Worm (Caenorhabditis elegans) whole organism, L2 larva: ENCODE results near the gene fax-1.

Experiments used
- C34F6.9 ChIP-seq: fragments of 150-350 bp; optimal IDR thresholded peaks from 2 replicates; lab custom pipeline; 2014; ENCODE audit warnings: missing biosample characterization, missing genetic modification characterization
- F13H6.1 ChIP-seq: sonication (generic microtip); optimal IDR thresholded peaks from 2 replicates; lab custom pipeline; 2016; ENCODE audit warnings: missing genetic modification characterization, missing compliant biosample characterization
- R02D3.7 ChIP-seq: fragments of 150-350 bp; optimal IDR thresholded peaks from 2 replicates; lab custom pipeline; 2014; ENCODE audit warnings: missing biosample characterization, missing genetic modification characterization
- Y55F3AM.14 ChIP-seq: fragments of 200-800 bp; sonication (Bioruptor generic); optimal IDR thresholded peaks from 2 replicates; lab custom pipeline; 2018; ENCODE audit warnings: mild to moderate bottlenecking, missing genetic modification characterization, missing compliant biosample characterization
- alr-1 ChIP-seq: fragments of 150-350 bp; optimal IDR thresholded peaks from 2 replicates; lab custom pipeline; 2014; ENCODE audit warnings: missing biosample characterization, missing genetic modification characterization
- ama-1 ChIP-seq: fragments of 150-350 bp; optimal IDR thresholded peaks from 2 replicates; lab custom pipeline; 2018; ENCODE audit warnings: inconsistent platforms
- blmp-1 ChIP-seq: sonication (generic microtip); optimal IDR thresholded peaks from 2 replicates; lab custom pipeline; 2017; ENCODE audit warnings: missing genetic modification characterization, mild to moderate bottlenecking, missing compliant biosample characterization, antibody characterized with exemption, moderate library complexity; ENCODE audit not compliant: insufficient read depth
- crh-2 ChIP-seq: sonication (generic microtip); optimal IDR thresholded peaks from 2 replicates; lab custom pipeline; 2017; ENCODE audit warnings: missing biosample characterization, missing genetic modification characterization
- dmd-4 ChIP-seq: sonication (generic microtip); optimal IDR thresholded peaks from 2 replicates; lab custom pipeline; 2017; ENCODE audit warnings: missing biosample characterization, missing genetic modification characterization
- elt-1 ChIP-seq: fragments of 150-350 bp; optimal IDR thresholded peaks from 2 replicates; lab custom pipeline; 2014; ENCODE audit warnings: missing biosample characterization, missing genetic modification characterization
- elt-3 ChIP-seq: sonication (generic microtip); optimal IDR thresholded peaks from 2 replicates; lab custom pipeline; 2017; ENCODE audit warnings: missing biosample characterization, missing genetic modification characterization
- fos-1 ChIP-seq: fragments of 150-350 bp; optimal IDR thresholded peaks from 2 replicates; lab custom pipeline; 2014; ENCODE audit warnings: missing biosample characterization, missing genetic modification characterization
- mab-5 ChIP-seq: fragments of 150-350 bp; optimal IDR thresholded peaks from 2 replicates; lab custom pipeline; 2014; ENCODE audit warnings: missing biosample characterization, missing genetic modification characterization
- mbf-1 ChIP-seq: sonication (generic microtip); optimal IDR thresholded peaks from 2 replicates; lab custom pipeline; 2017; ENCODE audit warnings: missing biosample characterization, missing genetic modification characterization
- mdl-1 ChIP-seq, 2 experiments: fragments of 150-350 bp in 1 of 2; sonication (generic microtip) in 1 of 2; optimal IDR thresholded peaks; 2 replicates each; lab custom pipeline; 2017; ENCODE audit warnings: missing biosample characterization in 2 of 2, missing genetic modification characterization in 2 of 2
- nhr-11 ChIP-seq: fragments of 150-350 bp; optimal IDR thresholded peaks from 2 replicates; lab custom pipeline; 2014; ENCODE audit warnings: missing biosample characterization, missing genetic modification characterization
- nhr-12 ChIP-seq: fragments of 150-350 bp; optimal IDR thresholded peaks from 2 replicates; lab custom pipeline; 2014; ENCODE audit warnings: missing biosample characterization, missing genetic modification characterization
- nhr-129 ChIP-seq: fragments of 150-350 bp; optimal IDR thresholded peaks from 2 replicates; lab custom pipeline; 2014; ENCODE audit warnings: missing biosample characterization, missing genetic modification characterization
- nhr-21 ChIP-seq: fragments of 150-350 bp; optimal IDR thresholded peaks from 2 replicates; lab custom pipeline; 2014; ENCODE audit warnings: missing biosample characterization, missing genetic modification characterization
- nhr-237 ChIP-seq: fragments of 150-350 bp; optimal IDR thresholded peaks from 2 replicates; lab custom pipeline; 2014; ENCODE audit warnings: missing biosample characterization, missing genetic modification characterization
- nhr-6 ChIP-seq: fragments of 150-350 bp; optimal IDR thresholded peaks from 2 replicates; lab custom pipeline; 2014; ENCODE audit warnings: missing biosample characterization, missing genetic modification characterization
- nhr-77 ChIP-seq: fragments of 150-350 bp; optimal IDR thresholded peaks from 2 replicates; lab custom pipeline; 2014; ENCODE audit warnings: missing biosample characterization, missing genetic modification characterization
- peb-1 ChIP-seq: fragments of 150-350 bp; optimal IDR thresholded peaks from 2 replicates; lab custom pipeline; 2014; ENCODE audit warnings: missing biosample characterization, missing genetic modification characterization
- sem-4 ChIP-seq: fragments of 150-350 bp; optimal IDR thresholded peaks from 2 replicates; lab custom pipeline; 2014; ENCODE audit warnings: missing biosample characterization, missing genetic modification reagents, missing genetic modification characterization
- skn-1 ChIP-seq: sonication (generic microtip); optimal IDR thresholded peaks from 2 replicates; lab custom pipeline; 2017; ENCODE audit warnings: missing biosample characterization, missing genetic modification characterization
- sma-3 ChIP-seq: sonication (generic microtip); optimal IDR thresholded peaks from 2 replicates; lab custom pipeline; 2016; ENCODE audit warnings: missing genetic modification reagents, missing genetic modification characterization, missing compliant biosample characterization
- sma-9 ChIP-seq, 2 experiments: fragments of 150-350 bp in 1 of 2; sonication (generic microtip) in 1 of 2; optimal IDR thresholded peaks; 2 replicates each; lab custom pipeline; 2014 to 2016; ENCODE audit warnings: missing genetic modification characterization in 2 of 2, mild to moderate bottlenecking in 1 of 2, missing biosample characterization in 1 of 2, missing compliant biosample characterization in 1 of 2, missing genetic modification reagents in 1 of 2, moderate library complexity in 1 of 2
- unc-39 ChIP-seq: fragments of 150-350 bp; optimal IDR thresholded peaks from 2 replicates; lab custom pipeline; 2014; ENCODE audit warnings: missing biosample characterization, missing genetic modification characterization
- unc-55 ChIP-seq: fragments of 150-350 bp; sonication (generic microtip); optimal IDR thresholded peaks from 3 replicates; lab custom pipeline; 2014; ENCODE audit warnings: missing biosample characterization, missing genetic modification reagents, missing genetic modification characterization
- unc-62 ChIP-seq: fragments of 150-350 bp; optimal IDR thresholded peaks from 2 replicates; lab custom pipeline; 2014; ENCODE audit warnings: missing biosample characterization, missing genetic modification reagents, missing genetic modification characterization
- ztf-1 ChIP-seq: fragments of 200-800 bp; sonication (Bioruptor generic); conservative IDR thresholded peaks from 2 replicates; pipeline ENCODE4 v1.3.6; 2022; ENCODE audit warnings: missing genetic modification characterization, missing compliant biosample characterization

Gene fax-1

DNA sequence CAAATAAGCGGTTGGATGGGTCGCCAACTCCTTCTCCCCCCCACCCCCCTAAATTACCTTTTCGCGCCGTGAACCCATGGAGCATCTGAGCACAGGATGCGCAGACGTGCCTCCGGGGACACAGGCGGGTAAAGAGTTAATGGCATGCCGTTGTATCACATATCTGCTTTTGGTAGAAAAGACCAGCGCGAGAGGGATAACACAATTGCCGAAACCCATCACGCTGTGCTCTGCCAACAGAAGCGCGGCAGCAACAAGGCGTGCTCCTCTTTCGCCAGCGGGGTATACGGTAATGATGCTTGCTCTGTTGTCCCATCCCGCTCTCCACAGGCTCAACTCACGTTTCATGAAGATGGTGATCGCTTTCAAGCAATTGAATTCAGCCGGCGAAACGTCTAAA is 1.8 kb downstream of the fax-1 start:
- no peak for TF ChIP-seq unc-62
- TF ChIP-seq nhr-77 (tag; lab: Kevin White, UChicago), result no peak
- no peak for TF ChIP-seq mbf-1 (tag; lab: Kevin White, UChicago)
- no peak for TF ChIP-seq unc-55 (GFP tag; lab: Kevin White, UChicago)

ce11 chrX:3191353-3192065 is 7.6 kb downstream of the fax-1 start:
- TF ChIP-seq sem-4 (peak; percentile 30), nhr-129 (tag; lab: Kevin White, UChicago) (no peak)

DNA sequence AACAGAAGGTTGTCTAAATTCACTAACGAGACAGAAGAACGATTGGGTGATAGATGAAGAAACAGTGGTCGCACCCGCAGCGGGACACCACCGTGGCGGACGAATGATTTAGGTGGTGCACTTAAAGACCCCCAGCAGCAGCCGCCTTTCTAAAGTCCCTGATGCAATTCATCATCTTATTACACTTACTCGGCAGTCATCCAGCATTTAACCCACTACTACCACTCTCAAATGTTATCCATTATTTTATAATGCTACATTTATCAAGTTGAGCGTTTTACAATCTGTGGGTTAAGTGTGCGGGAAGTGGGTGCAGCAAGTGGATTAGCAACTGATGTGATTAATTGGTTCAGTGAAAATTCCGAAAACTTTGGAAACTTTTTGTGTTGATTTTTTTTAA is 9.0 kb downstream of the fax-1 start:
- TF ChIP-seq ztf-1 (GFP tag; lab: Robert Waterston, UW) (no peak), nhr-21 (tag; lab: Kevin White, UChicago) (no peak), mab-5 (tag; lab: Kevin White, UChicago) (peak; percentile 1)

DNA sequence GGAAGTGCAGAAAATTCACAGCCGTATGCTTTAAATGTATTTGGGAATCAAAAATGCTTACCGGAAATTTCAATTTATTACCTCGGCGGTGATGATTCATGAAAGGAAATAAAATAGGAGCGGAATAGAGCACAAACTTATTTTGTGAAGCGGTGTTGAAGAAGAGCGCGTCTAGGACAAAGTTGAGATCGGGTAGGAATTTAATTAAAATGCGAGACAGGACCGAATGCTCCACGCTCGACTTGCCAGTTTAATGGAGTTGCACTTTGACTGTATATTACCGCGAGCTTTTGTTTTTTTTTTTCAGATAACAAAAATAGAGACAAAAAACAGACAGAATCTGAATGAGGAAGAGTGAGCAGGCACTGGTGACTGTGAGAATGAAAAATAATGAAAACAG is 14.5 kb downstream of the fax-1 start:
- no peak for TF ChIP-seq ztf-1 (GFP tag; lab: Robert Waterston, UW)
- TF ChIP-seq mbf-1 (tag; lab: Kevin White, UChicago), result no peak
- no peak for TF ChIP-seq peb-1 (tag; lab: Kevin White, UChicago)
- TF ChIP-seq ama-1 (lab: Kevin White, UChicago), result no peak
- no peak for TF ChIP-seq fos-1 (tag; lab: Kevin White, UChicago)
- no peak for TF ChIP-seq alr-1 (tag; lab: Kevin White, UChicago)
- TF ChIP-seq mdl-1 (tag; optimal IDR thresholded peaks at IDR 0.05; lab: Kevin White, UChicago), result no peak
- no peak for TF ChIP-seq F13H6.1 (tag; lab: Kevin White, UChicago)
- TF ChIP-seq R02D3.7 (tag; lab: Kevin White, UChicago), result no peak
- TF ChIP-seq, all 48 proteins: peak for 0

DNA sequence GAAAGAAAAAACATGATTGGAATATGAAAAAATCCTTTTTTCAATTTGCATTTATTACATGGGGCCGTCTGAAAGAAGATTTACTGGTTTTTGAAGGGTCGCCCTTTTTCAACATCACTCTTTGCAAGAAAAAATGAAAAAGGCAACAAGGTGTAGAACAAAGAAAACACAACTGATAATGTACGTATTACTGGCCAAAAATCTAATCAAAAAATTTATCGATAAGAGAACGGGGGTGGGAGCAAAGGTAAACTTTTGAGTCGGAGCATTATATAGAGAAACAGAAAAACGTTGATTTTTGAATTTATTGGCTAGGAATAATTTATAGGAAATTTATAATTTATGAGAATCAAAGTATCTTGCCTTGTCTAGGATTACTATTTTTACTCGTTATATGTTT is 17.3 kb downstream of the fax-1 start:
- TF ChIP-seq C34F6.9 (tag; lab: Kevin White, UChicago), result no peak
- TF ChIP-seq dmd-4 (tag; lab: Kevin White, UChicago), result no peak
- TF ChIP-seq fos-1 (tag; lab: Kevin White, UChicago), result peak; percentile 60
- TF ChIP-seq R02D3.7 (tag; lab: Kevin White, UChicago), result no peak
- no peak for TF ChIP-seq nhr-129 (tag; lab: Kevin White, UChicago)
- TF ChIP-seq Y55F3AM.14 (GFP tag; lab: Kevin White, UChicago), result no peak
- TF ChIP-seq ztf-1 (GFP tag; lab: Robert Waterston, UW), result no peak

- no peak for TF ChIP-seq crh-2
- no peak for TF ChIP-seq skn-1 (tag; lab: Kevin White, UChicago)
- TF ChIP-seq nhr-11, result no peak
- TF ChIP-seq dmd-4 (tag; lab: Kevin White, UChicago), result no peak
- TF ChIP-seq nhr-237, result no peak
- no peak for TF ChIP-seq mab-5 (tag; lab: Kevin White, UChicago)
- TF ChIP-seq Y55F3AM.14 (GFP tag; lab: Kevin White, UChicago), result no peak
- no peak for TF ChIP-seq unc-62
- no peak for TF ChIP-seq elt-3 (tag; lab: Kevin White, UChicago)
- TF ChIP-seq nhr-77 (tag; lab: Kevin White, UChicago), result no peak
- no peak for TF ChIP-seq elt-1
- TF ChIP-seq sma-9 (GFP tag; optimal IDR thresholded peaks at IDR 0.05; lab: Kevin White, UChicago), result no peak
- no peak for TF ChIP-seq sma-9 (tag; optimal IDR thresholded peaks at IDR 0.05; lab: Kevin White, UChicago)
- TF ChIP-seq unc-39 (tag; lab: Kevin White, UChicago), result no peak
- TF ChIP-seq peb-1 (tag; lab: Kevin White, UChicago), result no peak
- no peak for TF ChIP-seq mdl-1 (tag; optimal IDR thresholded peaks at IDR 0.05; lab: Kevin White, UChicago)
- no peak for TF ChIP-seq blmp-1 (tag; lab: Kevin White, UChicago)
- no peak for TF ChIP-seq nhr-6
- no peak for TF ChIP-seq sma-3 (GFP tag; lab: Kevin White, UChicago)
- no peak for TF ChIP-seq nhr-12
Measured at ce11 chrX:3181376-3181775, 17.8 kb downstream of the fax-1 start.
